Fruit fly (Drosophila melanogaster): ENCODE results near the gene CG14711.

The CG14711 gene

dm6 chr3R:11613252-11614036 is 9.7 kb upstream of the CG14711 start (continued):
- no peak for TF ChIP-seq Jra (GFP tag; optimal IDR thresholded peaks at IDR 0.05)

- TF ChIP-seq tai (GFP tag; optimal IDR thresholded peaks at IDR 0.05) (no peak), pan (optimal IDR thresholded peaks at IDR 0.05) (no peak), fru (GFP tag; optimal IDR thresholded peaks at IDR 0.05) (no peak), Sp1 (GFP tag; optimal IDR thresholded peaks at IDR 0.05) (no peak), lola (GFP tag; optimal IDR thresholded peaks at IDR 0.05) (no peak), usp (GFP tag; optimal IDR thresholded peaks at IDR 0.05) (no peak), Hr83 (GFP tag; optimal IDR thresholded peaks at IDR 0.05; ENCODE audit: poor library complexity, severe bottlenecking) (no peak), dl (GFP tag; optimal IDR thresholded peaks at IDR 0.05; ENCODE audit: insufficient read depth in 1 of 2, partially characterized antibody in 2 of 2) (no peak), Hnf4 (GFP tag; optimal IDR thresholded peaks at IDR 0.05) (no peak), HLH106 (tag; optimal IDR thresholded peaks at IDR 0.05) (no peak), CG9705 (GFP tag; optimal IDR thresholded peaks at IDR 0.05) (no peak), Dfd (GFP tag; optimal IDR thresholded peaks at IDR 0.05) (no peak), Hr78 (GFP tag; optimal IDR thresholded peaks at IDR 0.05) (no peak)
These were observed 9.0 kb upstream of the CG14711 start for dm6 chr3R:11614107-11614506.

- no peak for TF ChIP-seq Hr78 (GFP tag; optimal IDR thresholded peaks at IDR 0.05)
- no peak for TF ChIP-seq Mio (GFP tag; optimal IDR thresholded peaks at IDR 0.05)
- TF ChIP-seq Rel (GFP tag; optimal IDR thresholded peaks at IDR 0.05), result no peak
- peak; percentile 21 for TF ChIP-seq Rel (tag; optimal IDR thresholded peaks at IDR 0.05)
- no peak for TF ChIP-seq N (GFP tag; optimal IDR thresholded peaks at IDR 0.05)
- peak; percentile 61 for TF ChIP-seq fru (GFP tag; optimal IDR thresholded peaks at IDR 0.05)
- no peak for TF ChIP-seq Vsx2 (GFP tag; optimal IDR thresholded peaks at IDR 0.05; ENCODE audit: partially characterized antibody)
- no peak for TF ChIP-seq GATAd (GFP tag; optimal IDR thresholded peaks at IDR 0.05)
- no peak for TF ChIP-seq Hr83 (GFP tag; optimal IDR thresholded peaks at IDR 0.05; ENCODE audit: poor library complexity, severe bottlenecking)
- no peak for TF ChIP-seq Abd-B (GFP tag; optimal IDR thresholded peaks at IDR 0.05)
- peak; percentile 59 for TF ChIP-seq br (GFP tag; optimal IDR thresholded peaks at IDR 0.05)
- no peak for TF ChIP-seq jim (GFP tag; optimal IDR thresholded peaks at IDR 0.05)
- TF ChIP-seq foxo (GFP tag; optimal IDR thresholded peaks at IDR 0.05), result peak in 1 of 2 experiments; percentile 44
- TF ChIP-seq CG32264 (GFP tag; optimal IDR thresholded peaks at IDR 0.05), result peak; percentile 33
- TF ChIP-seq h (GFP tag; optimal IDR thresholded peaks at IDR 0.05), result peak; percentile 75
- peak; percentile 26 for TF ChIP-seq CG9705 (GFP tag; optimal IDR thresholded peaks at IDR 0.05)
- peak; percentile 29 for TF ChIP-seq woc (GFP tag; optimal IDR thresholded peaks at IDR 0.05)
- peak; percentile 66 for TF ChIP-seq ey (GFP tag; optimal IDR thresholded peaks at IDR 0.05)
- TF ChIP-seq sv (GFP tag; optimal IDR thresholded peaks at IDR 0.05), result no peak
- no peak for TF ChIP-seq CrebA (GFP tag; optimal IDR thresholded peaks at IDR 0.05; ENCODE audit: borderline replicate concordance)
- peak; percentile 23 for TF ChIP-seq psq (GFP tag; optimal IDR thresholded peaks at IDR 0.05)
- TF ChIP-seq dsf (GFP tag; optimal IDR thresholded peaks at IDR 0.05; ENCODE audit: borderline replicate concordance), result no peak
- no peak for TF ChIP-seq tai (GFP tag; optimal IDR thresholded peaks at IDR 0.05)
- TF ChIP-seq Sp1 (GFP tag; optimal IDR thresholded peaks at IDR 0.05), result peak; percentile 40
- no peak for TF ChIP-seq sage (GFP tag; optimal IDR thresholded peaks at IDR 0.05)
- peak; percentile 69 for TF ChIP-seq HLH106 (tag; optimal IDR thresholded peaks at IDR 0.05)
- no peak for TF ChIP-seq Jra (GFP tag; optimal IDR thresholded peaks at IDR 0.05)
- TF ChIP-seq Dif (GFP tag; optimal IDR thresholded peaks at IDR 0.05; ENCODE audit: partially characterized antibody), result no peak
- TF ChIP-seq OdsH (GFP tag; optimal IDR thresholded peaks at IDR 0.05), result peak; percentile 63
- peak; percentile 59 for TF ChIP-seq Hnf4 (GFP tag; optimal IDR thresholded peaks at IDR 0.05)
- TF ChIP-seq brk (GFP tag; optimal IDR thresholded peaks at IDR 0.05), result no peak
- peak; percentile 58 for TF ChIP-seq rgr (GFP tag; optimal IDR thresholded peaks at IDR 0.05)
- TF ChIP-seq Dfd (GFP tag; optimal IDR thresholded peaks at IDR 0.05), result no peak
- no peak for TF ChIP-seq Myc (optimal IDR thresholded peaks at IDR 0.05)
- no peak for TF ChIP-seq dl (GFP tag; optimal IDR thresholded peaks at IDR 0.05; ENCODE audit: insufficient read depth in 1 of 2, partially characterized antibody in 2 of 2)
- TF ChIP-seq pan (optimal IDR thresholded peaks at IDR 0.05), result no peak
- no peak for TF ChIP-seq usp (GFP tag; optimal IDR thresholded peaks at IDR 0.05)
- TF ChIP-seq dmrt93B (GFP tag; optimal IDR thresholded peaks at IDR 0.05), result no peak
- no peak for TF ChIP-seq lola (GFP tag; optimal IDR thresholded peaks at IDR 0.05)
These were observed 8.6 kb upstream of the CG14711 start for dm6 chr3R:11614507-11614906.

Data from whole organism, wandering third instar larva.